Worm (Caenorhabditis elegans) whole organism, L1 larva: ENCODE results near the gene srz-97.

Experiments
- jun-1 ChIP-seq: fragments of 150-350 bp; optimal IDR thresholded peaks from 2 replicates; lab custom pipeline; 2014; ENCODE audit warnings: missing biosample characterization, missing genetic modification reagents, missing genetic modification characterization
- lin-39 ChIP-seq: fragments of 150-350 bp; optimal IDR thresholded peaks from 2 replicates; lab custom pipeline; 2014; ENCODE audit warnings: missing biosample characterization, missing genetic modification reagents, missing genetic modification characterization
- pqm-1 ChIP-seq: sonication (generic microtip); optimal IDR thresholded peaks from 3 replicates; lab custom pipeline; 2017; ENCODE audit warnings: missing biosample characterization, missing genetic modification characterization
- rnt-1 ChIP-seq: sonication (generic microtip); optimal IDR thresholded peaks from 2 replicates; lab custom pipeline; 2016; ENCODE audit warnings: mild to moderate bottlenecking, missing genetic modification characterization, moderate library complexity, missing compliant biosample characterization
- unc-130 ChIP-seq: fragments of 150-350 bp; optimal IDR thresholded peaks from 2 replicates; lab custom pipeline; 2017; ENCODE audit warnings: missing biosample characterization, missing genetic modification characterization, inconsistent platforms
- zip-4 ChIP-seq: fragments of 200-800 bp; sonication (Bioruptor generic); optimal IDR thresholded peaks from 2 replicates; lab custom pipeline; 2018; ENCODE audit warnings: mild to moderate bottlenecking, missing genetic modification characterization, moderate library complexity, missing compliant biosample characterization

DNA sequence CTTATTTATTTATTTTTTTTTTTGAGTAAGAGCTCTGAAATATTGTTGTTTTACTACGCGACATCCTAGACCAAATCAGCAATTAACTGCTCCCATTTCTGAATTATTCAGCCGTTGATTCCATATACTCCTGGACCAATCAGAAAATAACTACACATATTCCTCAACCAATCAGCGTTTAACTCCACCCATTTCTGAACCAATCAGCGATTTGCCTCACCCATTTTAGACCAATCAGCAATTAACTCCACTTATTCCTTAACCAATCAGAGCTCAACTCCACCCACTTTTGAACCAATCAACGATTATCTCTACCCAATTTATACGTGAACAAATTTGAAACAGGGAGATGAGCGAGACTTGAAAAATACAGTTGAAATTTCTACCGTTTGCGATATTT is 25.6 kb upstream of the srz-97 start:
- no peak for TF ChIP-seq rnt-1 (tag; lab: Kevin White, UChicago)
- TF ChIP-seq lin-39, result no peak
- TF ChIP-seq zip-4 (GFP tag; lab: Kevin White, UChicago), result no peak
- TF ChIP-seq jun-1, result no peak
- no peak for TF ChIP-seq unc-130 (tag; lab: Kevin White, UChicago)
- no peak for TF ChIP-seq pqm-1 (tag; lab: Kevin White, UChicago)
